Worm (Caenorhabditis elegans): ENCODE data around the gene warf-1.

warf-1 gene

ce11 chrIV:7620450-7620849 is 14.1 kb upstream of the warf-1 start:
- TF ChIP-seq sma-9 (GFP tag; optimal IDR thresholded peaks at IDR 0.05) (no peak), sma-9 (tag; optimal IDR thresholded peaks at IDR 0.05) (no peak), crh-2 (tag; optimal IDR thresholded peaks at IDR 0.05) (no peak), unc-55 (GFP tag; optimal IDR thresholded peaks at IDR 0.05) (peak; percentile 41), ama-1 (optimal IDR thresholded peaks at IDR 0.05) (no peak), F13H6.1 (tag; optimal IDR thresholded peaks at IDR 0.05) (no peak), zag-1 (tag; optimal IDR thresholded peaks at IDR 0.05) (peak; percentile 17), ztf-4 (tag; optimal IDR thresholded peaks at IDR 0.05) (no peak), sem-4 (tag; optimal IDR thresholded peaks at IDR 0.05) (peak; percentile 59), C34F6.9 (tag; optimal IDR thresholded peaks at IDR 0.05) (peak; percentile 17)

- TF ChIP-seq nhr-77 (tag; optimal IDR thresholded peaks at IDR 0.05) (no peak), nhr-6 (tag; optimal IDR thresholded peaks at IDR 0.05) (no peak), mab-5 (tag; optimal IDR thresholded peaks at IDR 0.05) (no peak), nhr-237 (tag; optimal IDR thresholded peaks at IDR 0.05) (no peak), mdl-1 (tag; optimal IDR thresholded peaks at IDR 0.05) (no peak), blmp-1 (tag; optimal IDR thresholded peaks at IDR 0.05; ENCODE audit: insufficient read depth) (no peak), unc-39 (tag; optimal IDR thresholded peaks at IDR 0.05) (no peak), dmd-4 (tag; optimal IDR thresholded peaks at IDR 0.05) (no peak), unc-62 (GFP tag; optimal IDR thresholded peaks at IDR 0.05) (no peak), zag-1 (tag; optimal IDR thresholded peaks at IDR 0.05) (no peak), C34F6.9 (tag; optimal IDR thresholded peaks at IDR 0.05) (no peak), skn-1 (tag; optimal IDR thresholded peaks at IDR 0.05) (no peak), nhr-11 (tag; optimal IDR thresholded peaks at IDR 0.05) (no peak), ztf-11 (tag; optimal IDR thresholded peaks at IDR 0.05) (no peak)
Observed at ce11 chrIV:7623078-7623477, 11.5 kb upstream of the warf-1 start.

- peak; percentile 22 for TF ChIP-seq C34F6.9 (tag; optimal IDR thresholded peaks at IDR 0.05)
- TF ChIP-seq elt-1 (tag; optimal IDR thresholded peaks at IDR 0.05), result no peak
- peak; percentile 0 for TF ChIP-seq sem-4 (tag; optimal IDR thresholded peaks at IDR 0.05)
- peak; percentile 11 for TF ChIP-seq crh-2 (tag; optimal IDR thresholded peaks at IDR 0.05)
- TF ChIP-seq nhr-21 (tag; optimal IDR thresholded peaks at IDR 0.05), result no peak
- peak in 1 of 2 experiments; percentile 14 for TF ChIP-seq lsy-2 (tag; optimal IDR thresholded peaks at IDR 0.05)
- TF ChIP-seq nhr-129 (tag; optimal IDR thresholded peaks at IDR 0.05), result peak; percentile 11
- peak; percentile 32 for TF ChIP-seq F13H6.1 (tag; optimal IDR thresholded peaks at IDR 0.05)
- no peak for TF ChIP-seq mab-5 (tag; optimal IDR thresholded peaks at IDR 0.05)
- peak; percentile 28 for TF ChIP-seq ceh-82 (tag; optimal IDR thresholded peaks at IDR 0.05)
- peak; percentile 52 for TF ChIP-seq aly-2 (tag; optimal IDR thresholded peaks at IDR 0.05)
Observed at ce11 chrIV:7623868-7624267, 10.7 kb upstream of the warf-1 start.

- no peak for TF ChIP-seq nhr-129 (tag; optimal IDR thresholded peaks at IDR 0.05)
Observed at ce11 chrIV:7628942-7629341, 5.6 kb upstream of the warf-1 start, which contains the start of gene F45E4.5. F45E4.5 (minus strand) TSS chrIV:7629042.

ce11 chrIV:7632535-7632934 is 2.1 kb upstream of the warf-1 start, which contains the start of gene F45E4.6:
F45E4.6 (minus strand) TSS chrIV:7632548.
- peak; percentile 1 for TF ChIP-seq nhr-21 (tag; optimal IDR thresholded peaks at IDR 0.05)
- TF ChIP-seq unc-55 (GFP tag; optimal IDR thresholded peaks at IDR 0.05), result peak; percentile 69
- peak; percentile 15 for TF ChIP-seq sma-3 (GFP tag; optimal IDR thresholded peaks at IDR 0.05)
- TF ChIP-seq ceh-16 (tag; optimal IDR thresholded peaks at IDR 0.05), result no peak
- TF ChIP-seq F13H6.1 (tag; optimal IDR thresholded peaks at IDR 0.05), result peak; percentile 10
- peak; percentile 86 for TF ChIP-seq gmeb-1 (tag; optimal IDR thresholded peaks at IDR 0.05)
- TF ChIP-seq mab-5 (tag; optimal IDR thresholded peaks at IDR 0.05), result no peak
- peak; percentile 33 for TF ChIP-seq sma-9 (GFP tag; optimal IDR thresholded peaks at IDR 0.05)
- no peak for TF ChIP-seq sma-9 (tag; optimal IDR thresholded peaks at IDR 0.05)
- peak; percentile 43 for TF ChIP-seq sem-4 (tag; optimal IDR thresholded peaks at IDR 0.05)
- no peak for TF ChIP-seq ztf-4 (tag; optimal IDR thresholded peaks at IDR 0.05)
- peak; percentile 1 to 63 for TF ChIP-seq lsy-2 (tag; optimal IDR thresholded peaks at IDR 0.05)
- TF ChIP-seq crh-2 (tag; optimal IDR thresholded peaks at IDR 0.05), result peak; percentile 50
- TF ChIP-seq lin-13 (GFP tag; optimal IDR thresholded peaks at IDR 0.05), result peak; percentile 38
- TF ChIP-seq C34F6.9 (tag; optimal IDR thresholded peaks at IDR 0.05), result peak; percentile 73
- no peak for TF ChIP-seq egl-27 (tag; optimal IDR thresholded peaks at IDR 0.05)
- peak; percentile 2 for TF ChIP-seq ama-1 (optimal IDR thresholded peaks at IDR 0.05)
- TF ChIP-seq nhr-129 (tag; optimal IDR thresholded peaks at IDR 0.05), result no peak
- no peak for TF ChIP-seq nhr-25 (tag; optimal IDR thresholded peaks at IDR 0.05)
- peak; percentile 17 for TF ChIP-seq snpc-4 (tag; optimal IDR thresholded peaks at IDR 0.05)
